Fruit fly (Drosophila melanogaster): ENCODE data around the gene CG13461.

DNA sequence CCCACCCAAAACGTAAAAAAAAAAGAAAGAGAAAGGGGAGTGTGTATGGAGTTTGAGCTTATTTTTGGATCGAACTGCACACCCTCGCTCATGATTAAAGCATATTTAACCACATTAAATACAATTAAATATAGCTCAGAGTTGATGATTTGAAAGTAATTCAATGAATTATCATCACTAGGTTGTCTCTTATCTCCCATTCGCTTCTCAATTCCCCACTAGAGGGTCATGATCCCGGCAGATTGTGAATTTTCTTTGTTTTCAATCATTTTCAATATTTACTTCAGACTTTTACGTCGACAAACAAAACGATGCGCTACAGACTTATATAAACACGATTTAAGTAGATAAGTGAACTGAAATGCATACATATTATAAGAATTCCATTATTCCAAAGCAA is 24.1 kb upstream of the CG13461 start:
- TF ChIP-seq fd59A (GFP tag; optimal IDR thresholded peaks at IDR 0.05) (no peak), CG3919 (GFP tag; optimal IDR thresholded peaks at IDR 0.05) (no peak), Blimp-1 (GFP tag; optimal IDR thresholded peaks at IDR 0.05) (no peak), cyc (GFP tag; optimal IDR thresholded peaks at IDR 0.05) (no peak), CG8632 (GFP tag; optimal IDR thresholded peaks at IDR 0.05) (no peak), fd85E (GFP tag; optimal IDR thresholded peaks at IDR 0.05) (no peak), Eip75B (GFP tag; optimal IDR thresholded peaks at IDR 0.05) (no peak), Met (GFP tag; optimal IDR thresholded peaks at IDR 0.05) (no peak), Eip78C (GFP tag) (peak; percentile 37), CG3032 (tag; optimal IDR thresholded peaks at IDR 0.05) (no peak), CG6854 (GFP tag; optimal IDR thresholded peaks at IDR 0.05) (no peak)
